Worm (Caenorhabditis elegans): ENCODE results near the gene str-3.

Gene str-3

DNA sequence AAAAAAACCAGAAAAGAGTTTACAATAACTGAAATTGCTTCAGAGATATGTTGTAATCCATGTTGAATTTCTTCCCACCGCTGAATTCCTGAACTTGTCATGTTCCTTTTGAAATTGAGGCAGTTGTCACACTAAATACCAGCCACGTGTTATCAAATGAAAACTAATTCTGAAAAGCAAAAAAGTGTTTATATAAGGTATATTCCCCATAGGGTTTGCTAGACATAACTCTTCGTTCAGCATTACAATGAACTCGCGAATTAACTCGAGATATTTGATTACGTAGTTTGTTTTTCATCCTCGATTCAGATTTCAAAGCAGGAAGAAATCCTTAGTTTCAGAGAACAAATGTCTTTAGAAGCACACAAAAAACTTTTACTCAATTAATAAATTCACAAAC is at the start of gene str-3:
str-3 (minus strand) TSS at position 101 of the 400 bp plus-strand sequence.
- TF ChIP-seq him-1 (tag; optimal IDR thresholded peaks at IDR 0.05) (no peak), W03F9.2 (tag; optimal IDR thresholded peaks at IDR 0.05) (no peak), dao-5 (tag; optimal IDR thresholded peaks at IDR 0.05) (no peak)

DNA sequence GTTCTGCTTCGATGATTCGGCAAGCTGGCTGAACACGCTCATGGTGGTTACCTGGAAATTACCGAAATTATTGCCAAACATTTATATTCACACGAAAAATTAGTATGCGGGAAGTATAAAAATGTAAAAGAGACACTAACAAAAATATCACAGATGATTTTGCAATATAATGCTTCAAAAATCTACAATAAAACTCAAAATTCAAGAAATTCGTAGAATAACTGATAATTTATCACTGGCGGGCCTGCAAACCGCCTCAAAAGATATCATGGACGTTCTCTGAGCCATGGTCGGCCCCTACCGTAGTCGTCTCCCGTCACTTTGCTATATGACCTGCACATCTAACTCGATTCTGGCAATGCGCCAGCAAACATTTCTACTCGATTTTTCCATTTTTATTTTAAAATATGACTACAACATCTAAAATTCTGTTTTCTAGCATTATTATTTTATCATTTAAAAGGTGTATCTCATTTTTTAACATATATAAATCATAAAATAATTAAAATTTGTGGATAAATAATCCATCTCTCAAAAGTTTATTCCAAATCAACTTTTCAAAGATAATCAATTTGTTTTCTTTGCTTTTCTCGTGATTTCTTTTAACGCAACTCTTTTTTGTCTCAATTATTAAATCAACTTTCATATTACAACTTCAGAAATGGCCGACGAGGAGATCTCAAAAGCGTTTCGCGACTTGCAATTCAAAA is 49.4 kb upstream of the str-3 start, which contains the start of the genes F01G4.6 and pfd-1:
F01G4.6 (minus strand) TSS at position 51 of the 710 bp plus-strand sequence.
pfd-1 (plus strand) TSS at position 660 of the 710 bp plus-strand sequence.
- TF ChIP-seq dao-5 (tag; optimal IDR thresholded peaks at IDR 0.05) (no peak), W03F9.2 (tag; optimal IDR thresholded peaks at IDR 0.05) (peak; percentile 92), him-1 (tag; optimal IDR thresholded peaks at IDR 0.05) (peak; percentile 40)

DNA sequence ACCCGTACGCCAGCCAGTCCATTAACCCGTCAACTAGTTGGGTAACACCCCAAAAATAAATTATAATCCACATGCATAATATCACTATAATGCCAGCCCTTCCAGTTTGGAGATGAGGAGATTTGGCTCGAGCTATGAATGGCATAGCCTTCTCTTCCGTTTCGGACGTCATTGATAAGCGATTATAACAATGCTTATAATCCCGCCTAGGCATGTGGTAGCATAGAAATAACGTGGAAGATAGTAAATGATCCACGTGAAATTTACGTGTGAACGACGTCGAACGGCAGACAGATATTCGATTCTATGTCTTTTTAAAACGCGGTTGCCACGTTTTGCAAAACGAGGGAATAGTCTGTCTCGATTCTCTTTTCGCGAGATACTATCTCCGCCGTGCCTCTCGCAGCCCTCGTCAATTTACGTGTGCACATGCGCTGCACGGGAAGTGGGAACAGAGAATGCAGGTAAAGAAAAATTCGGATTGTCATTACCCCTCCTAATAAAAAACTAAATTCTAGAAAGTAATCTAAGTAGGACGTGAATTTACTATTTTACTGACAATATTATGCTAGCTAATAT is 48.7 kb upstream of the str-3 start:
- TF ChIP-seq W03F9.2 (tag; optimal IDR thresholded peaks at IDR 0.05) (peak; percentile 26), dao-5 (tag; optimal IDR thresholded peaks at IDR 0.05) (no peak)

DNA sequence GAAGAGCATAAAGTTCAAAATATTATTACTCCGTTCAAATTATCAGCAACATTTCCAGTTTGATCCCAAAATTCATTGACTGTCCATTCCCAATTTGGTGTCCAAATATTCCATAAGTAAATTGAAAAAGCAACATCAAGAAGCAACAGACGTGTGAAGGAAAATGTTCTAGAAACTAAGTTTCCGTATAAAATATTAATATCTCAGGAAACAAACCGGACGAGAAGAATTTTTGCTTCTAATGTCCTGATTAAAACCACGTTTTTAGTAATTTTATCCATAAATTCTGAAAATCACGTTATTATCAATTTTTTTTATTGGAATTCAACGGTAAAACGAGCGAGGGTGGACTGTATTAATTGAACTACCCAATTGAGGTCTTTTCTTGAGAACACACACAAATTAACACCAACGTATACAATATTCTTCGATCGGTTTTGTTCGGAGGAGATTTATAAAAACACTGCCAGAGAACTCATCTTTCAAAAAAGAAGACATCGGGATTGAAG is 46.8 kb upstream of the str-3 start, which contains the start of gene pigq-1:
pigq-1 (minus strand) TSS at position 286 of the 509 bp plus-strand sequence.
- peak; percentile 12 for TF ChIP-seq dao-5 (tag; optimal IDR thresholded peaks at IDR 0.05)
- no peak for TF ChIP-seq W03F9.2 (tag; optimal IDR thresholded peaks at IDR 0.05)

DNA sequence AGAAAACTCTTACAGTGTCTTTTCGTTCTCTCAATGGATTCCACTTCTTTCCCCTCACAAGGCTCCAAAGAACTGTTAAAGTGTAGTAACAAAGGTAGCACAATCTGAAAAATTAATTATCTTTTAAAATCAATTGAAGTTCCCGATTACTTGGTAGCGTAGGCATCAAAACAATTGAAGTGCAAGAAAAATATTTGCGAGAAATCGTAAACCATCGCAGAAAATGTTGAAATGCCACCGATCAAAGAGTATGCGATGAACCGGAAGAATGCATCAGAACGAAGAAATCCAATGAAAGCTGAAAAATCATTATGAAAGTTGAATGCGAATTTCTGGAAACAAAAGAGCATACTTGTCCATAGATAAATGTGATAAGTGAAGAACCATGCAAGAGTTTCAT is 46.3 kb upstream of the str-3 start:
- TF ChIP-seq him-1 (tag; optimal IDR thresholded peaks at IDR 0.05) = no peak

DNA sequence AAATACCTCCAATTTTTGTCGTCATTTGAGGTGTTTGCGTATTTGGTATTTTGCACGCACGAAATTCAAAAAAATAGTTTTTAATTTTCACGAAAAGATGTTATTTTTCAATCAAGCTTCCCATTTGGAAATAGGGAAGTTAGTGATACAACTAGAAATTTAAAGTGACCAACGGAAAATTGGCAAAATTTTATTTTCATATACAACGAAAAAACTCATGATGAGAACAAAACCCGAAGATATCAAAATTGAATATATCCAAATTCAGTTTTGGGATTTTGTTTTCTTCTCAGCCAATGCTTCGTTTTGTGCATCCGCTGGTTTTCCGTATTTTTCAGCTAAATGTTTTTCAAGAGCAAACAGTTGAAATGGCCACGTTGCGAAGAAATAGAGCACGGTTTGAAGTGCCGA is 45.8 kb upstream of the str-3 start:
- TF ChIP-seq W03F9.2 (tag; optimal IDR thresholded peaks at IDR 0.05) = no peak
- no peak for TF ChIP-seq him-1 (tag; optimal IDR thresholded peaks at IDR 0.05)
- TF ChIP-seq dao-5 (tag; optimal IDR thresholded peaks at IDR 0.05) = no peak

DNA sequence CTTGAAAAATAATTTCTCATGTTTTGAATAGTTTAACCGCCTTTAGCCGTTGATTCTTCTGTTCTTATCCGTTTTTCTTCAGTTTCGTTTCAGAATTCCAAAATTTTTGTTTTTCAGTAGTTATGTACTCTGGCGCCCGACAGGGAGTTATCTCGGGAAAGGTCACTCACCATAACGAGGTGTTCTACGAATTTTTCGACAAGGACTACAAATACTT is 43.0 kb upstream of the str-3 start, which contains the start of gene F01G4.4:
F01G4.4 (plus strand) TSS at position 118 of the 217 bp plus-strand sequence.
- TF ChIP-seq W03F9.2 (tag; optimal IDR thresholded peaks at IDR 0.05) = no peak
- no peak for TF ChIP-seq dao-5 (tag; optimal IDR thresholded peaks at IDR 0.05)
- no peak for TF ChIP-seq him-1 (tag; optimal IDR thresholded peaks at IDR 0.05)

DNA sequence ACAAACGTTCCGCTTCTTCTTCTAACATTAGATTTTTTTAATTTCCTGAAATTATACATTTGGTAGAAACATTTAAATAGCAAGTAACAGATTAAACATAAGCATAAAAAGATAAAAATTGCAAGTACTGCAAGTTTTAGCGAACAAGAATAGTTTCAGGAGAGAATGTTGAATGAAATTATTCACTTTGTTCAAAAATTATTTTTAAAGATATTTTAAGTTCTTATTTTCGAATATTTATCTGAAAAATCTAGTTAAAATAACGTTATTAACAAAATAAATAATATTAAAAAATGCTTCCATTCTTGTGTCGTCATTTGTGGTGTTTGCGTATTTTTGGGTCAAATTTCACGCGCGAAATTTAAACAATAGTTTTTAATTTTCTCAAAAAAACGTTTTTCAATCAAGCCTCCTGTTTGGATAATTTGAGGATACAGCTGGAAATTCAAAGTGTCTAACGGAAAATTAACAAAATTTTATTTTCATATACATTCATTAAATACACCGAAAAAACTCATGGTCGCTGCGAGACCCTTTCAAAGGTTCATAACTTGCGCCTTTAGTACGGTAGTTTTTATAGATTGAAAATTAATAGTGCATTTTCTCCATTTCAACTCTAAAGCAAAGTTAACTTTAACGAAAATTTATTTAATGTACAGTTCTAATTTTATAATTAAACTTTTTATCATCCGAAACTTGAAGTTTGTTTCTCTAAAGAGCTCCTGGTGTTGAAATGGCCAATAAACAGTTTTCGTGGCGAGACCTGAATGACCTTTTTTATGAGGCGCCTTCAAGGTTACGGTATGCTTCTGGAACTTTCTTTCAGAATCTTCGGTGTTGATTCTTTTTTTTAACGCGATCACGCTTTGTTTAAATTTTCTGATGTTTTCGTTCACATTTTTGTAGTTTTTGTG is 42.4 kb upstream of the str-3 start, which contains the start of gene skih-2:
skih-2 (minus strand) TSS at position 51 of the 914 bp plus-strand sequence.
- TF ChIP-seq dao-5 (tag; optimal IDR thresholded peaks at IDR 0.05) (no peak), him-1 (tag; optimal IDR thresholded peaks at IDR 0.05) (no peak), W03F9.2 (tag; optimal IDR thresholded peaks at IDR 0.05) (peak; percentile 14)

DNA sequence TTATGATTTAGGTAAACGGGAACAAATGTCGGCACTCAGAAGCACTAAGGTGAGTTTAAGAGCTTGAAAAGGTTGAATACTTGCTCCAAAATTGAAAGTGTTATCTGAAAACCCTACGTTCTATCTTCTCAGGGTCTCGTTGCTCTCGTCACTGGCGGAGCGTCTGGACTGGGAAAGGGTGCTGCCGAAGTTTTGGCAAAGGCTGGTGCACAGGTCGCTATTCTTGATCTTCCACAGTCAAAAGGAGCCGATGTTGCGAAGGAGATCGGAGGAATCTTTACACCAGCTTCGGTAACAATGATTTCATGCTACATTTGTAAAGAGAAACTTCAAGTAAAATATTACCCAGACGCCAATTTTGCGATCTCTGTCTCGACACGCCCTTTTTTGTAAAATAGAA is 31.1 kb upstream of the str-3 start, which contains the start of gene ard-1:
ard-1 (plus strand) TSS at position 12 of the 400 bp plus-strand sequence.
- TF ChIP-seq dao-5 (tag; optimal IDR thresholded peaks at IDR 0.05) (no peak), W03F9.2 (tag; optimal IDR thresholded peaks at IDR 0.05) (no peak), him-1 (tag; optimal IDR thresholded peaks at IDR 0.05) (no peak)

DNA sequence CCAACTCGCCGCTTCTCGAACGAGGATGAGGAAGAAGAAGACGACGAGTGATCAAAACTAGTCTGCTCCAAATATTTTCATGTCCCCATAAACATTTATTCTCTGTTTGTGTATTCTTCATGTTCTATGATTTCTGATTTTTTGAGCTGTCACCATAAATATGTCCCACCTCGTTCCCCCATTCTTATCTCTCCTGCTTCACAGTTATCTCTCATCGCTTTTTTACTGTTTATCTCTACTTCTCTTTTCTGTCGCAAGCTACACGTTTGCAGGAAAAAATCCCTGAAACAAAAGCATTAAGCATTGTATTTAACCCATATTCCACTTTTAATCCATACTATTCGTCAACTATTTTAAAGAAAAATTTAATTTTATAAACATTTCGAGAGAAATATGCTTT is 30.6 kb upstream of the str-3 start:
- no peak for TF ChIP-seq him-1 (tag; optimal IDR thresholded peaks at IDR 0.05)
- TF ChIP-seq W03F9.2 (tag; optimal IDR thresholded peaks at IDR 0.05) = no peak
- no peak for TF ChIP-seq dao-5 (tag; optimal IDR thresholded peaks at IDR 0.05)

DNA sequence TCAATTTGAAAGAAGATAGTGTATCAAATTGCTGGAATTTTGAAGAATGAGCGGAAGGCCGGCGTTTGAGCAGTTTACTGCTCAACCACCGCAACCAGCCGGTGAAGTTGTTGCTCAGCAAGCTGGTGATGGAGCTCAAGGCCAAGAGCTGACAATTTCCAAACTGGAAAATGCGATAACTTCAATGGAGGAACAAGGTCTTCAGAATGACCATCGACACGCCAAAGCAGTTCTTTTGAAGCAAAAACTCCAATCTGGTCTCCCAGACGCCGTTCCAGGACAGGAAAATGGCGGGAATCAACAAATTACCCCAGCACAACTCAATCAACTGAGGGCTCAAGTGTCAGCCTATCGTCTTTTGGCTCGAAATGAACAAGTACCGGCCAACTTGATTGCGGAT is 25.9 kb upstream of the str-3 start:
- TF ChIP-seq W03F9.2 (tag; optimal IDR thresholded peaks at IDR 0.05) (no peak), dao-5 (tag; optimal IDR thresholded peaks at IDR 0.05) (no peak), him-1 (tag; optimal IDR thresholded peaks at IDR 0.05) (no peak)

DNA sequence TGAATTAATAATTGTTTCAGACTA is 25.6 kb upstream of the str-3 start, which contains the start of gene swsn-4:
swsn-4 (plus strand) TSS at position 21 of the 24 bp plus-strand sequence.
- no peak for TF ChIP-seq dao-5 (tag; optimal IDR thresholded peaks at IDR 0.05)
- TF ChIP-seq him-1 (tag; optimal IDR thresholded peaks at IDR 0.05) = no peak
- TF ChIP-seq W03F9.2 (tag; optimal IDR thresholded peaks at IDR 0.05) = no peak

DNA sequence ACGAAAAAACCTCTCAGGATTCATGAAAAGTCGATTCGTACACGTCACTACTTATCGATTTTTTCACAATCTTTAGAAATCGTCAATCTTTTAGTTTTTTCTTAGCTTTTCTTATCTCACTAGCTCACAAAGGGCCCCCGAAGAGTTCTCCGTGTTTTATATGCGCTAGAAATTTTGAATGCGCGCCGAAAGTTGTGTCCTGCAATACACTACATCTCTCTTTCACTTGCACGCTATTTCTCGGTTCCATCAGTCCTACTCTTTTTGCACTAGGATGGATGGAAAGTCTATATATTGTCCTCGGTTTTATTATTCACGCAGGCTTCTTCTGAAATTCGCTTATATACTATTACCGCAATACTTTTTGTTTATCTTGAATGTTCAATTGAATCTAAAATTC is 25.4 kb upstream of the str-3 start:
- TF ChIP-seq dao-5 (tag; optimal IDR thresholded peaks at IDR 0.05) (no peak), him-1 (tag; optimal IDR thresholded peaks at IDR 0.05) (no peak), W03F9.2 (tag; optimal IDR thresholded peaks at IDR 0.05) (no peak)

DNA sequence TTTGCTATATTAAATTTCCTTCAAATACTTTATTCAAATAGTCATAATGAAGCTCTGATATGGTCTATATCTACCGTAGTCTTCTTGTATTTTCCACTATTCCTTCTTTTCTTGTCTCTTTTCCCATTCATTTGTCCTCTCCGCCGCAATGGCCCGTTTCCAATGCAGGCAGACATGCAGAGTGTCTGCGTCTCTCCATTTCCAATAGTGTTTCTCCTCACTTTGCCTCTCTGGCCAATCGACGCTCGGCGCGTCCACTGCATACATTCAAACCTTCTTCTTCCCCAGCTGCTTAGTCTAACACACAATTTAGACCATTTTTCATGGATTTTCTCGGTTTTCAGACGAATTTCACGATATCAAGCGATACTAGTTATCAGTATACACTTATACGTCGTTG is 25.0 kb upstream of the str-3 start:
- TF ChIP-seq dao-5 (tag; optimal IDR thresholded peaks at IDR 0.05) = no peak
- TF ChIP-seq him-1 (tag; optimal IDR thresholded peaks at IDR 0.05) = no peak
- TF ChIP-seq W03F9.2 (tag; optimal IDR thresholded peaks at IDR 0.05) = no peak
